Worm (Caenorhabditis elegans): ENCODE results near the gene C33F10.14.

- no peak for TF ChIP-seq ekl-4 (GFP tag; IDR thresholded peaks at IDR 0.05)
- no peak for TF ChIP-seq ccch-3 (GFP tag; optimal IDR thresholded peaks at IDR 0.05)
- TF ChIP-seq ztf-3 (GFP tag; optimal IDR thresholded peaks at IDR 0.05) = no peak
- no peak for TF ChIP-seq snpc-3.4 (tag; optimal IDR thresholded peaks at IDR 0.05)
- TF ChIP-seq hlh-26 (GFP tag; conservative IDR thresholded peaks at IDR 0.05) = no peak
- no peak for TF ChIP-seq ama-1 (optimal IDR thresholded peaks at IDR 0.05)
- TF ChIP-seq ama-1 (GFP tag; optimal IDR thresholded peaks at IDR 0.05) = no peak
Observed at ce11 chrII:4761020-4761419, 36.2 kb upstream of the C33F10.14 start.

Data from whole organism, young adult.